Worm (Caenorhabditis elegans) whole organism, L4 larva: ENCODE data around the gene mig-39.
A peak's percentile ranks its signal among the peaks of the same experiment; 100 is the strongest.

Source experiments
- D1046.2 ChIP-seq: fragments of 200-800 bp; sonication (Bioruptor generic); IDR thresholded peaks from 2 replicates; pipeline ENCODE4 v1.3.6; 2022; ENCODE audit warnings: missing genetic modification characterization, missing compliant biosample characterization
- F37D6.2 ChIP-seq: sonication (generic microtip); optimal IDR thresholded peaks from 2 replicates; lab custom pipeline; 2016; ENCODE audit warnings: mild to moderate bottlenecking, missing genetic modification characterization, missing compliant biosample characterization
- F44E2.7 ChIP-seq: fragments of 200-800 bp; sonication (Bioruptor generic); IDR thresholded peaks from 2 replicates; pipeline ENCODE4 v2.1.2; 2022; ENCODE audit warnings: missing genetic modification characterization, missing compliant biosample characterization
- T20F7.1 ChIP-seq: fragments of 200-800 bp; sonication (Bioruptor generic); optimal IDR thresholded peaks from 2 replicates; lab custom pipeline; 2018; ENCODE audit warnings: mild to moderate bottlenecking, missing genetic modification characterization, missing compliant biosample characterization
- T26A8.4 ChIP-seq: fragments of 200-800 bp; sonication (Bioruptor generic); IDR thresholded peaks from 2 replicates; pipeline ENCODE4 v1.3.6; 2022; ENCODE audit warnings: missing genetic modification characterization, missing compliant biosample characterization
- Y5F2A.4 ChIP-seq: fragments of 200-800 bp; sonication (Bioruptor generic); optimal IDR thresholded peaks from 2 replicates; lab custom pipeline; 2018; ENCODE audit warnings: mild to moderate bottlenecking, missing genetic modification characterization, missing compliant biosample characterization
- Y75B8A.6 ChIP-seq: fragments of 200-800 bp; sonication (Bioruptor generic); IDR thresholded peaks from 2 replicates; pipeline ENCODE4 v1.3.6; 2022; ENCODE audit warnings: missing genetic modification reagents, missing genetic modification characterization, missing compliant biosample characterization
- aha-1 ChIP-seq: fragments of 150-350 bp; peaks from one replicate; lab custom pipeline; 2014; ENCODE audit warnings: missing biosample characterization, missing genetic modification characterization
- aly-2 ChIP-seq: sonication (generic microtip); optimal IDR thresholded peaks from 2 replicates; lab custom pipeline; 2018; ENCODE audit warnings: missing biosample characterization, missing genetic modification characterization
- ama-1 ChIP-seq: fragments of 150-350 bp; optimal IDR thresholded peaks from 2 replicates; lab custom pipeline; 2014; ENCODE audit warnings: inconsistent platforms, mixed read lengths
- arid-1 ChIP-seq: fragments of 200-800 bp; sonication (Bioruptor generic); conservative IDR thresholded peaks from 2 replicates; pipeline ENCODE4 v1.3.6; 2022; ENCODE audit warnings: missing genetic modification reagents, missing genetic modification characterization, missing compliant biosample characterization
- ceh-20 ChIP-seq: fragments of 200-800 bp; sonication (Bioruptor generic); IDR thresholded peaks from 2 replicates; pipeline ENCODE4 v1.3.6; 2022; ENCODE audit warnings: missing genetic modification reagents, missing genetic modification characterization, missing compliant biosample characterization
- ceh-28 ChIP-seq: fragments of 150-350 bp; optimal IDR thresholded peaks from 2 replicates; lab custom pipeline; 2014; ENCODE audit warnings: missing biosample characterization, missing genetic modification reagents, missing genetic modification characterization
- ceh-44 ChIP-seq: fragments of 200-800 bp; sonication (Bioruptor generic); IDR thresholded peaks from 2 replicates; pipeline ENCODE4 v1.3.6; 2022; ENCODE audit warnings: missing genetic modification reagents, missing genetic modification characterization, missing compliant biosample characterization
- ceh-62 ChIP-seq: sonication (generic microtip); optimal IDR thresholded peaks from 2 replicates; lab custom pipeline; 2017; ENCODE audit warnings: missing biosample characterization, missing genetic modification characterization
- ceh-82 ChIP-seq: sonication (generic microtip); optimal IDR thresholded peaks from 2 replicates; lab custom pipeline; 2017; ENCODE audit warnings: missing biosample characterization, missing genetic modification characterization
- ces-1 ChIP-seq: fragments of 150-350 bp; sonication (generic microtip); optimal IDR thresholded peaks from 4 replicates; lab custom pipeline; 2014; ENCODE audit warnings: missing biosample characterization, missing genetic modification reagents, missing genetic modification characterization
- daf-12 ChIP-seq: fragments of 150-350 bp; optimal IDR thresholded peaks from 2 replicates; lab custom pipeline; 2014; ENCODE audit warnings: missing biosample characterization, missing genetic modification reagents, missing genetic modification characterization
- daf-16 ChIP-seq, 3 experiments: sonication (generic microtip); optimal IDR thresholded peaks; 2 replicates each; lab custom pipeline; 2016 to 2017; ENCODE audit warnings: missing genetic modification characterization in 3 of 3, missing genetic modification reagents in 3 of 3, mild to moderate bottlenecking in 2 of 3, missing compliant biosample characterization in 2 of 3, missing biosample characterization in 1 of 3, moderate library complexity in 1 of 3
- dmd-8 ChIP-seq: fragments of 200-800 bp; sonication (Bioruptor generic); IDR thresholded peaks from 2 replicates; pipeline ENCODE4 v1.3.6; 2022; ENCODE audit warnings: missing genetic modification characterization, missing compliant biosample characterization
- dmd-9 ChIP-seq: fragments of 200-800 bp; sonication (Bioruptor generic); IDR thresholded peaks from 2 replicates; pipeline ENCODE4 v1.3.6; 2022; ENCODE audit warnings: missing genetic modification reagents, missing genetic modification characterization, missing compliant biosample characterization
- dpl-1 ChIP-seq: fragments of 150-350 bp; optimal IDR thresholded peaks from 2 replicates; lab custom pipeline; 2014; ENCODE audit warnings: missing biosample characterization, missing genetic modification reagents, missing genetic modification characterization
- duxl-1 ChIP-seq: sonication (generic microtip); optimal IDR thresholded peaks from 2 replicates; lab custom pipeline; 2016; ENCODE audit warnings: mild to moderate bottlenecking, missing genetic modification characterization, moderate library complexity, missing compliant biosample characterization; ENCODE audit not compliant: poor library complexity
- fkh-10 ChIP-seq: fragments of 150-350 bp; optimal IDR thresholded peaks from 2 replicates; lab custom pipeline; 2014; ENCODE audit warnings: missing biosample characterization, missing genetic modification reagents, missing genetic modification characterization
- fos-1 ChIP-seq: fragments of 150-350 bp; optimal IDR thresholded peaks from 2 replicates; lab custom pipeline; 2014; ENCODE audit warnings: missing biosample characterization, missing genetic modification characterization
- lim-7 ChIP-seq: fragments of 200-800 bp; sonication (Bioruptor generic); IDR thresholded peaks from 2 replicates; pipeline ENCODE4 v1.3.6; 2022; ENCODE audit warnings: missing genetic modification characterization, missing compliant biosample characterization
- lin-13 ChIP-seq: fragments of 150-350 bp; optimal IDR thresholded peaks from 2 replicates; lab custom pipeline; 2014; ENCODE audit warnings: missing biosample characterization, missing genetic modification reagents, missing genetic modification characterization
- lin-39 ChIP-seq: fragments of 150-350 bp; optimal IDR thresholded peaks from 2 replicates; lab custom pipeline; 2014; ENCODE audit warnings: missing biosample characterization, missing genetic modification reagents, missing genetic modification characterization
- madf-5 ChIP-seq, 2 experiments: fragments of 200-800 bp; sonication (Bioruptor generic); IDR thresholded peaks; 2 replicates each; pipeline ENCODE4 v1.3.6; 2022; ENCODE audit warnings: missing compliant biosample characterization in 2 of 2, missing genetic modification characterization in 2 of 2
- madf-9 ChIP-seq: fragments of 200-800 bp; sonication (Bioruptor generic); conservative IDR thresholded peaks from 2 replicates; pipeline ENCODE4 v1.3.6; 2022; ENCODE audit warnings: missing genetic modification reagents, missing genetic modification characterization, missing compliant biosample characterization
- mep-1 ChIP-seq: fragments of 150-350 bp; sonication (generic microtip); optimal IDR thresholded peaks from 3 replicates; lab custom pipeline; 2014; ENCODE audit warnings: missing biosample characterization, missing genetic modification characterization
- mes-2 ChIP-seq: sonication (generic microtip); optimal IDR thresholded peaks from 2 replicates; lab custom pipeline; 2016; ENCODE audit warnings: missing genotype, mild to moderate bottlenecking, missing genetic modification characterization, missing compliant biosample characterization; ENCODE audit not compliant: poor library complexity, severe bottlenecking
- mxl-3 ChIP-seq: fragments of 200-800 bp; sonication (Bioruptor generic); optimal IDR thresholded peaks from 2 replicates; lab custom pipeline; 2018; ENCODE audit warnings: mild to moderate bottlenecking, missing genetic modification characterization, missing compliant biosample characterization
- nhr-11 ChIP-seq: fragments of 150-350 bp; optimal IDR thresholded peaks from 2 replicates; lab custom pipeline; 2014; ENCODE audit warnings: missing biosample characterization, missing genetic modification characterization
- nhr-111 ChIP-seq: fragments of 200-800 bp; sonication (Bioruptor generic); optimal IDR thresholded peaks from 2 replicates; lab custom pipeline; 2018; ENCODE audit warnings: mild to moderate bottlenecking, missing genetic modification characterization, missing compliant biosample characterization
- nhr-28 ChIP-seq: fragments of 150-350 bp; optimal IDR thresholded peaks from 2 replicates; lab custom pipeline; 2014; ENCODE audit warnings: missing biosample characterization, missing genetic modification characterization
- nhr-41 ChIP-seq: fragments of 200-800 bp; sonication (Bioruptor generic); IDR thresholded peaks from 2 replicates; pipeline ENCODE4 v1.3.6; 2022; ENCODE audit warnings: missing genetic modification reagents, missing genetic modification characterization, missing compliant biosample characterization
- nhr-77 ChIP-seq: fragments of 150-350 bp; optimal IDR thresholded peaks from 2 replicates; lab custom pipeline; 2014; ENCODE audit warnings: missing biosample characterization, missing genetic modification characterization
- php-3 ChIP-seq: fragments of 200-800 bp; sonication (Bioruptor generic); IDR thresholded peaks from 2 replicates; pipeline ENCODE4 v1.3.6; 2022; ENCODE audit warnings: missing genetic modification reagents, missing genetic modification characterization, missing compliant biosample characterization
- pqm-1 ChIP-seq: sonication (generic microtip); optimal IDR thresholded peaks from 2 replicates; lab custom pipeline; 2017; ENCODE audit warnings: missing biosample characterization, missing genetic modification characterization
- rbr-2 ChIP-seq: sonication (generic microtip); optimal IDR thresholded peaks from 2 replicates; lab custom pipeline; 2016; ENCODE audit warnings: missing genotype, missing genetic modification characterization, missing compliant biosample characterization
- snpc-1.2 ChIP-seq: fragments of 200-800 bp; sonication (Bioruptor generic); IDR thresholded peaks from 2 replicates; pipeline ENCODE4 v1.3.6; 2022; ENCODE audit warnings: missing genetic modification reagents, missing genetic modification characterization, missing compliant biosample characterization
- unc-130 ChIP-seq: sonication (generic microtip); optimal IDR thresholded peaks from 2 replicates; lab custom pipeline; 2016; ENCODE audit warnings: missing genetic modification reagents, missing genetic modification characterization, missing compliant biosample characterization
- unc-62 ChIP-seq, 3 experiments: fragments of 150-350 bp in 1 of 3; sonication (generic microtip); optimal IDR thresholded peaks in 2 of 3; peaks in 1 of 3; 1 replicate in 1 of 3; 2 replicates in 2 of 3; lab custom pipeline; 2014 to 2017; ENCODE audit warnings: missing biosample characterization in 3 of 3, missing genetic modification characterization in 3 of 3, missing genetic modification reagents in 3 of 3, missing genotype in 1 of 3
- zag-1 ChIP-seq: fragments of 150-350 bp; optimal IDR thresholded peaks from 2 replicates; lab custom pipeline; 2014; ENCODE audit warnings: missing biosample characterization, missing genetic modification characterization
- zfp-2 ChIP-seq: sonication (generic microtip); optimal IDR thresholded peaks from 2 replicates; lab custom pipeline; 2016; ENCODE audit warnings: mild to moderate bottlenecking, missing genetic modification characterization, missing compliant biosample characterization
- zip-11 ChIP-seq: fragments of 200-800 bp; sonication (Bioruptor generic); IDR thresholded peaks from 2 replicates; pipeline ENCODE4 v1.3.6; 2022; ENCODE audit warnings: missing genetic modification characterization, missing compliant biosample characterization
- zip-2 ChIP-seq: fragments of 150-350 bp; optimal IDR thresholded peaks from 2 replicates; lab custom pipeline; 2014; ENCODE audit warnings: missing biosample characterization, missing genetic modification characterization
- ztf-7 ChIP-seq: fragments of 150-350 bp; optimal IDR thresholded peaks from 2 replicates; lab custom pipeline; 2014; ENCODE audit warnings: missing biosample characterization, missing genetic modification characterization

The mig-39 gene

DNA sequence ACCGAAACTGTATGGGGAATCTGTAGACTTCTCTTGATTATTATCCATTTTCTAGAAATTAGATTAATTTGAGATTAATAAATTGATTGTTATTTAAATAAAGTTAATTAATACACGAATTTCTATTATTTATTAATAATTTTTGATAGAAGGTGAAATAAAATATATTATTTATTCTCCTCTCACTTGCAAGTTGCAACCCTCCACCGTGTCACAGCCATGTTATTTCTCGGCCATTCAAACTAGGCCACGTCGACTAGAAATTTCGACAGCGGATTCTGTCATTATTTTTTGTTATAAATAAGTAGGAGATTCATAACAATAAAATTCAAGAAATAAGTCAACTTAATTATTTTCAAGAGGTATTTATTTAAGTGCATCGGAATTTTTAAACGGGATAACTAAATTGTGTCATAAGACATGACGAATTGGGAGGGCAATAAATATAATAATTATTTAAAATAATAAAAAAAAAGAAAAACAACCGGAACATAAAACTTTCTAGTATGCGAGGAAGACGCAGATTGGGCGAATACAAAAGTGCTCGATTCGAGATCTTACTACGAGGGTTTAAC lies 23.2 kb upstream of the mig-39 start, which contains the start of gene ufbp-1:
ufbp-1 (minus strand) TSS at position 51 of the 575 bp plus-strand sequence.
- peak; percentile 87 for TF ChIP-seq T20F7.1 (GFP tag; lab: Kevin White, UChicago)
- TF ChIP-seq lim-7 (GFP tag; lab: Robert Waterston, UW): peak; percentile 81
- TF ChIP-seq zag-1: no peak
- peak; percentile 26 for TF ChIP-seq rbr-2
- 0 out of 2 replicates have a peak, but pooled peaks have one; percentile 77 for TF ChIP-seq zip-11 (GFP tag; lab: Robert Waterston, UW)
- TF ChIP-seq zfp-2 (tag; lab: Kevin White, UChicago): no peak
- TF ChIP-seq ceh-44: peak; percentile 14; the same call in 1 of the 2 replicates
- peak; percentile 60 for TF ChIP-seq duxl-1
- TF ChIP-seq lin-13 (GFP tag; lab: Kevin White, UChicago): peak; percentile 84
- TF ChIP-seq daf-16 (GFP tag; optimal IDR thresholded peaks at IDR 0.05; lab: Kevin White, UChicago): peak; percentile 49 to 61
- TF ChIP-seq daf-16 (tag; optimal IDR thresholded peaks at IDR 0.05; lab: Kevin White, UChicago): peak; percentile 86
- TF ChIP-seq madf-9 (GFP tag; lab: Robert Waterston, UW): 0 out of 2 replicates have a peak, but pooled peaks have one; percentile 24
- no peak for TF ChIP-seq ceh-28 (tag; lab: Kevin White, UChicago)
- TF ChIP-seq snpc-1.2 (GFP tag; lab: Robert Waterston, UW): peak; percentile 70
- no peak for TF ChIP-seq aha-1 (tag; lab: Kevin White, UChicago)
- peak; percentile 8 for TF ChIP-seq F37D6.2
- peak; percentile 82 for TF ChIP-seq arid-1 (GFP tag; lab: Robert Waterston, UW)
- peak; percentile 34 for TF ChIP-seq nhr-111
- peak; percentile 58 for TF ChIP-seq unc-130 (GFP tag; lab: Kevin White, UChicago)
- TF ChIP-seq T26A8.4 (GFP tag; lab: Robert Waterston, UW): peak; percentile 87; the same call in 1 of the 2 replicates
- no peak for TF ChIP-seq dmd-8
- TF ChIP-seq nhr-28 (tag; lab: Kevin White, UChicago): peak; percentile 14
- no peak for TF ChIP-seq unc-62 (GFP tag; optimal IDR thresholded peaks at IDR 0.05 in 1 of 2; lab: Kevin White, UChicago)
- no peak for TF ChIP-seq unc-62 (tag; optimal IDR thresholded peaks at IDR 0.05; lab: Kevin White, UChicago)
- TF ChIP-seq F44E2.7 (GFP tag; lab: Robert Waterston, UW): no peak
- TF ChIP-seq madf-5 (GFP tag; IDR thresholded peaks at IDR 0.05; lab: Robert Waterston, UW): peak in 1 of 2 experiments; percentile 24; a peak in 2 of 4 replicates
- TF ChIP-seq mxl-3 (GFP tag; lab: Kevin White, UChicago): peak; percentile 49
- no peak for TF ChIP-seq ceh-82
- TF ChIP-seq zip-2: peak; percentile 38
- TF ChIP-seq ceh-20: no peak
- TF ChIP-seq mep-1 (tag; lab: Kevin White, UChicago): peak; percentile 96
- peak; percentile 63 for TF ChIP-seq ztf-7 (tag; lab: Kevin White, UChicago)
- TF ChIP-seq dpl-1: peak; percentile 61
- TF ChIP-seq fkh-10 (GFP tag; lab: Kevin White, UChicago): no peak
- TF ChIP-seq Y75B8A.6 (GFP tag; lab: Robert Waterston, UW): peak; percentile 52; the same call in 1 of the 2 replicates
- TF ChIP-seq mes-2: peak; percentile 85
- no peak for TF ChIP-seq pqm-1 (tag; lab: Kevin White, UChicago)
- TF ChIP-seq nhr-41 (GFP tag; lab: Robert Waterston, UW): peak; percentile 78; the same call in 1 of the 2 replicates
- no peak for TF ChIP-seq D1046.2 (GFP tag; lab: Robert Waterston, UW)
- TF ChIP-seq nhr-11 (tag; lab: Kevin White, UChicago): no peak
- TF ChIP-seq daf-12 (tag; lab: Kevin White, UChicago): no peak
- TF ChIP-seq ces-1 (GFP tag; lab: Kevin White, UChicago): no peak
- peak; percentile 65 for TF ChIP-seq ama-1 (lab: Kevin White, UChicago)
- TF ChIP-seq php-3 (GFP tag; lab: Robert Waterston, UW): peak; percentile 79
- TF ChIP-seq dmd-9 (GFP tag; lab: Robert Waterston, UW): peak; percentile 18; the same call in 1 of the 2 replicates
- peak; percentile 72 for TF ChIP-seq aly-2 (tag; lab: Kevin White, UChicago)
- TF ChIP-seq fos-1 (tag; lab: Kevin White, UChicago): no peak
- TF ChIP-seq nhr-77 (tag; lab: Kevin White, UChicago): no peak
- no peak for TF ChIP-seq lin-39 (tag; lab: Kevin White, UChicago)
- peak; percentile 77 for TF ChIP-seq Y5F2A.4 (GFP tag; lab: Kevin White, UChicago)
- TF ChIP-seq ceh-62 (tag; lab: Kevin White, UChicago): no peak
